Worm (Caenorhabditis elegans) whole organism, late embryonic: ENCODE results near the gene tag-151.

ENCODE experiments used
- C08G9.2 ChIP-seq: sonication (generic microtip); optimal IDR thresholded peaks from 2 replicates; lab custom pipeline; 2016; ENCODE audit warnings: mild to moderate bottlenecking, missing genetic modification characterization, moderate library complexity, missing compliant biosample characterization
- C38D4.7 ChIP-seq: fragments of 200-800 bp; sonication (Bioruptor generic); optimal IDR thresholded peaks from 2 replicates; lab custom pipeline; 2018; ENCODE audit warnings: mild to moderate bottlenecking, missing genetic modification characterization, moderate library complexity, missing compliant biosample characterization
- F13H6.1 ChIP-seq: sonication (generic microtip); optimal IDR thresholded peaks from 2 replicates; lab custom pipeline; 2016; ENCODE audit warnings: missing genetic modification characterization, missing compliant biosample characterization
- K02D7.2 ChIP-seq: sonication (generic microtip); optimal IDR thresholded peaks from 2 replicates; lab custom pipeline; 2017; ENCODE audit warnings: mild to moderate bottlenecking, missing genetic modification characterization, missing compliant biosample characterization
- ahr-1 ChIP-seq: sonication (generic microtip); optimal IDR thresholded peaks from 2 replicates; lab custom pipeline; 2016; ENCODE audit warnings: missing genetic modification characterization, missing compliant biosample characterization
- ceh-19 ChIP-seq: fragments of 200-800 bp; sonication (Bioruptor generic); optimal IDR thresholded peaks from 2 replicates; lab custom pipeline; 2018; ENCODE audit warnings: mild to moderate bottlenecking, missing genetic modification characterization, missing compliant biosample characterization
- ceh-31 ChIP-seq: sonication (generic microtip); optimal IDR thresholded peaks from 2 replicates; lab custom pipeline; 2016; ENCODE audit warnings: missing genetic modification characterization, missing compliant biosample characterization
- ceh-34 ChIP-seq: sonication (generic microtip); optimal IDR thresholded peaks from 2 replicates; lab custom pipeline; 2016; ENCODE audit warnings: mild to moderate bottlenecking, missing genetic modification characterization, missing compliant biosample characterization
- ceh-9 ChIP-seq: sonication (generic microtip); optimal IDR thresholded peaks from 2 replicates; lab custom pipeline; 2016; ENCODE audit warnings: mild to moderate bottlenecking, missing genetic modification characterization, inconsistent platforms, missing compliant biosample characterization
- dve-1 ChIP-seq: sonication (generic microtip); optimal IDR thresholded peaks from 2 replicates; lab custom pipeline; 2017; ENCODE audit warnings: antibody characterized with exemption, mild to moderate bottlenecking, missing genetic modification characterization, missing compliant biosample characterization
- elt-2 ChIP-seq: sonication (generic microtip); optimal IDR thresholded peaks from 2 replicates; lab custom pipeline; 2016; ENCODE audit warnings: missing genetic modification reagents, missing genetic modification characterization, missing compliant biosample characterization
- elt-4 ChIP-seq: sonication (generic microtip); optimal IDR thresholded peaks from 2 replicates; lab custom pipeline; 2016; ENCODE audit warnings: missing genetic modification characterization, missing compliant biosample characterization
- fax-1 ChIP-seq: sonication (generic microtip); optimal IDR thresholded peaks from 2 replicates; lab custom pipeline; 2016; ENCODE audit warnings: missing genotype, missing genetic modification characterization, missing compliant biosample characterization
- fkh-10 ChIP-seq: fragments of 150-350 bp; optimal IDR thresholded peaks from 2 replicates; lab custom pipeline; 2014; ENCODE audit warnings: missing biosample characterization, missing genetic modification reagents, missing genetic modification characterization
- gmeb-2 ChIP-seq: sonication (generic microtip); optimal IDR thresholded peaks from 2 replicates; lab custom pipeline; 2016; ENCODE audit warnings: missing genetic modification characterization, inconsistent platforms, missing compliant biosample characterization
- hlh-15 ChIP-seq: sonication (generic microtip); optimal IDR thresholded peaks from 2 replicates; lab custom pipeline; 2016; ENCODE audit warnings: missing genetic modification characterization, missing compliant biosample characterization
- hlh-6 ChIP-seq: sonication (generic microtip); optimal IDR thresholded peaks from 2 replicates; lab custom pipeline; 2016; ENCODE audit warnings: missing genotype, missing genetic modification characterization, missing compliant biosample characterization
- madf-2 ChIP-seq: sonication (generic microtip); optimal IDR thresholded peaks from 2 replicates; lab custom pipeline; 2017; ENCODE audit warnings: missing genetic modification characterization, missing compliant biosample characterization
- mec-3 ChIP-seq: sonication (generic microtip); optimal IDR thresholded peaks from 2 replicates; lab custom pipeline; 2016; ENCODE audit warnings: borderline replicate concordance, missing genetic modification characterization, missing compliant biosample characterization
- nhr-11 ChIP-seq: fragments of 150-350 bp; optimal IDR thresholded peaks from 2 replicates; lab custom pipeline; 2014; ENCODE audit warnings: missing biosample characterization, missing genetic modification characterization
- npax-4 ChIP-seq: sonication (generic microtip); optimal IDR thresholded peaks from 2 replicates; lab custom pipeline; 2016; ENCODE audit warnings: missing genetic modification characterization, missing compliant biosample characterization
- pat-9 ChIP-seq: fragments of 200-800 bp; sonication (Bioruptor generic); optimal IDR thresholded peaks from 2 replicates; lab custom pipeline; 2018; ENCODE audit warnings: mild to moderate bottlenecking, missing genetic modification characterization, moderate library complexity, missing compliant biosample characterization
- pax-1 ChIP-seq: fragments of 150-350 bp; optimal IDR thresholded peaks from 2 replicates; lab custom pipeline; 2014; ENCODE audit warnings: missing biosample characterization, missing genetic modification characterization
- pha-2 ChIP-seq: sonication (generic microtip); optimal IDR thresholded peaks from 2 replicates; lab custom pipeline; 2017; ENCODE audit warnings: mild to moderate bottlenecking, missing genetic modification characterization, missing compliant biosample characterization
- pqm-1 ChIP-seq: sonication (generic microtip); optimal IDR thresholded peaks from 2 replicates; lab custom pipeline; 2016; ENCODE audit warnings: missing genetic modification characterization, missing compliant biosample characterization
- pros-1 ChIP-seq: fragments of 150-350 bp; optimal IDR thresholded peaks from 2 replicates; lab custom pipeline; 2014; ENCODE audit warnings: missing biosample characterization, missing genetic modification reagents, missing genetic modification characterization
- rnt-1 ChIP-seq: sonication (generic microtip); optimal IDR thresholded peaks from 2 replicates; lab custom pipeline; 2016; ENCODE audit warnings: missing genetic modification characterization, missing compliant biosample characterization
- sdc-2 ChIP-seq: sonication (generic microtip); optimal IDR thresholded peaks from 2 replicates; lab custom pipeline; 2016; ENCODE audit warnings: missing genotype, missing genetic modification characterization, missing compliant biosample characterization
- syd-9 ChIP-seq: sonication (generic microtip); optimal IDR thresholded peaks from 2 replicates; lab custom pipeline; 2016; ENCODE audit warnings: mild to moderate bottlenecking, missing genetic modification characterization, moderate library complexity, missing compliant biosample characterization
- tbx-2 ChIP-seq: sonication (generic microtip); optimal IDR thresholded peaks from 2 replicates; lab custom pipeline; 2016; ENCODE audit warnings: missing genetic modification characterization, missing compliant biosample characterization
- unc-3 ChIP-seq, 2 experiments: fragments of 200-800 bp in 1 of 2; sonication (Bioruptor generic) in 1 of 2; sonication (generic microtip) in 1 of 2; conservative IDR thresholded peaks in 1 of 2; optimal IDR thresholded peaks in 1 of 2; 2 replicates each; pipeline versions ENCODE4 v1.3.6 to Lab custom; 2016 to 2022; ENCODE audit warnings: missing compliant biosample characterization in 2 of 2, missing genetic modification characterization in 2 of 2, missing genetic modification reagents in 1 of 2
- zip-5 ChIP-seq: sonication (generic microtip); optimal IDR thresholded peaks from 2 replicates; lab custom pipeline; 2016; ENCODE audit warnings: missing genetic modification characterization, missing compliant biosample characterization
- ztf-16 ChIP-seq: sonication (generic microtip); optimal IDR thresholded peaks from 2 replicates; lab custom pipeline; 2017; ENCODE audit warnings: missing genetic modification characterization, missing compliant biosample characterization

Gene tag-151

DNA sequence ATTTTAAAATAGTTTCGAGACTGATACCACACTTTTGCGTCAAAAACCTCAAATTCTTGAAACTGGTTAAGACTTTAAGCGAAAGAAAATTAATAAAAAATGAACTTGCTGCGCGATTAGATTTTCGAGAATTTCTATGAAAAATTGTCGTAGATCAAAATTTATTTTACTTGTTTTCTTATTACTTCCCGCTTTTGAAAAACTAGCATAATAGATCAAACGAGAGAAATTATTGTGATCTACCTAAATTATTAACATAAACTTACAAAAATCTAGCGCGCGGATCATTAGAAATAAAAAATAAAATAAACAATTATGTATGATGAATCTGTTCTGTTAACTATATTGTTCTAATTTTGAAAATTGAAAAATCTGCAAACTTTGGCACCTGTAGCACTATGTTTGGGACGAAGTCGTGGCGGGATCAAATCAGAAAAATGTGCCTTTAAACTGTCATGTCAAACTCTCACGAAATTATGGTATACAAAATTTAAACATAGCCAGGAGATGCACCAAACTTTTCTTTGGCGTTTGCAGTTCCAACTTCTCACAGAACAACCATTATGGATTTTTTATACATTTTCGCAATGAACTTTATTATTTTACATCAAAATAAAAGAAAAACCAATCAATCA is 16.8 kb downstream of the tag-151 start:
- TF ChIP-seq C08G9.2 (tag; lab: Kevin White, UChicago) (no peak), mec-3 (no peak), ahr-1 (tag; lab: Kevin White, UChicago) (no peak), dve-1 (tag; lab: Kevin White, UChicago) (no peak), nhr-11 (tag; lab: Kevin White, UChicago) (no peak), madf-2 (tag; lab: Kevin White, UChicago) (no peak), rnt-1 (tag; lab: Kevin White, UChicago) (no peak), ceh-34 (tag; lab: Kevin White, UChicago) (no peak), fax-1 (tag; lab: Kevin White, UChicago) (no peak), hlh-6 (tag; lab: Kevin White, UChicago) (no peak), syd-9 (tag; lab: Kevin White, UChicago) (no peak), K02D7.2 (tag; lab: Kevin White, UChicago) (no peak), pha-2 (tag; lab: Kevin White, UChicago) (no peak)

DNA sequence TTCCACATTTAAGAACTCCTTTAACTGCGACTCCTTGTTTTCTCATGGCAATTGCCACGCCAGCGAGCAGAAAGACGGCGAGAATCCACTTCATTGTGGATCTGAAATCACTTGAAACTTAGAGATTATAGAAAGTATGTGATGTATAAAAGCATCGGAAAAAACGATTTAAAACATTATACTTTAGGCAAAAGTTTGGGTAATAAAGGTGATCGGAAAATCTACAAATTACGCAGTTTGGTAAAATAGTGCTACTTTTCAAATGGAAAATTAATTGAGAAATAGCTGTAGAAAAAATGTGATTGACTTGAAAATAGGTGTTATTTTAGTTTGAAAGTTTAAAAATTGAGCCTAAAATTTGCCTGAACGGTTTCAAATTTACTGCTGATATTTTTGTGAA is 17.7 kb downstream of the tag-151 start, which contains the start of gene ttr-41:
Gene ttr-41, minus strand, starts transcription at position 101 of the 400 bp plus-strand sequence.
- TF ChIP-seq fkh-10 (GFP tag; lab: Kevin White, UChicago) (no peak), elt-4 (tag; lab: Kevin White, UChicago) (no peak), pax-1 (tag; lab: Kevin White, UChicago) (no peak), ceh-9 (tag; lab: Kevin White, UChicago) (no peak), F13H6.1 (tag; lab: Kevin White, UChicago) (no peak)

DNA sequence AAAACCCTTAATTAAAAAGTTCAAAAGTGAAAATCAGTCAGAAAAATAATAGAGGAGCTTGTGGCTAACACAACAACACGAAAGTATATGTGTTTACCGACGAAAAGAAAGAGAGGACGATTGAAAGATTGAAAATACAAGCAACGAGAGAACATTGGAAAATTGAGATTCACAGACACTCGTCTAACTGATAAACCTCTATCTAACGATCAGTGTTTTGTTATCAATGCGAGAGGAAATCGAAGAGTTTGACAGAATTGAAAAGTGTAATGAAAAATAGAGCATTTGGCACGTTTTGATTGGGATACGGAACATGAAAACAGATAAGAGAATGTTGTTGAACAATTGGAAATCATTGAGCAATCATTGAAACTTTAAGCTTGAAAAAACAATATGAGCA is 18.6 kb downstream of the tag-151 start:
- no peak for TF ChIP-seq zip-5 (tag; lab: Kevin White, UChicago)
- TF ChIP-seq elt-2 (tag; lab: Kevin White, UChicago): peak; percentile 93
- TF ChIP-seq, all 69 proteins: peak for 1

DNA sequence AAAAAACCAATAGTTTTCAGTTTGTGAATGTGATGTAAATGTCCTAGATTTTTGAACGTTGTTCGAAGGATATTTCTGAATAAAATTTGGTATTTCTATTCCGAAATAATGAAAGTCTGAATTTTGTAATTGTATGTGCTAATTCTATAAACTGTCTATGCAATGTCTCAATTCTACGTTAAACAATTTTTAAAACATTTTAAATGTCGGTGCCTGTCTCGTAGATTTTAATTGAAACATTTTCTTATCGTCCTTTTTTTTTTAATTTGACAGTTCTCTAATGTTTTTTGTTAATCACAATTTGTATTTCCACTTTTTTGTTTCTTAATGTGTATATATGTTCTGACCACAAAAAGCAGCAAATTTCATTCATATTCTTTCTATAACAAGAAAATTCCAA is 19.7 kb downstream of the tag-151 start, which contains the start of gene F41C3.7:
Gene F41C3.7, plus strand, starts transcription at position 301 of the 400 bp plus-strand sequence.
- TF ChIP-seq gmeb-2 (no peak), C38D4.7 (GFP tag; lab: Kevin White, UChicago) (no peak), elt-4 (tag; lab: Kevin White, UChicago) (no peak), pha-2 (tag; lab: Kevin White, UChicago) (no peak), npax-4 (no peak)

DNA sequence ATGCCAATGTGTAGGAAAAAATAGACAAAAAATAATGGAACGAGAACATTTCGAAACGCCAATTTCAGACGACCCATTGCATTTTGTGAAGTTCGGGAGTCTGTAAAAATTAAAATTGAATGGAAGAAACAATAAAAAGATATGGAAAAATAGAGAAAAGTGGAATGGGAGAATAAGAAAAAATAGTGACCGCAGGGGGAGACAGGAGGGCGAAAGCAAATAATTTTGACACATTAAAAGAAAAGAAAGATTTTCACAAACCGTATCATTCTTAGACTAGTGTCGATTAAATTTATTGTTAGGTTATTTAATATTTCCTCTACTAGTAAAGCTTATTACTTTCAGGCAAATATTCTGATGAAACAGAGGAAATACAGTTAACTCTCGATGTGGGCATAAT is 23.8 kb downstream of the tag-151 start, which contains the start of gene F41C3.11:
Gene F41C3.11, minus strand, starts transcription at position 101 of the 400 bp plus-strand sequence.
- TF ChIP-seq gmeb-2 (no peak), sdc-2 (tag; lab: Kevin White, UChicago) (no peak), hlh-6 (tag; lab: Kevin White, UChicago) (no peak), pat-9 (tag; lab: Kevin White, UChicago) (no peak), F13H6.1 (tag; lab: Kevin White, UChicago) (no peak), ztf-16 (tag; lab: Kevin White, UChicago) (no peak), npax-4 (no peak), madf-2 (tag; lab: Kevin White, UChicago) (no peak), pros-1 (no peak)

DNA sequence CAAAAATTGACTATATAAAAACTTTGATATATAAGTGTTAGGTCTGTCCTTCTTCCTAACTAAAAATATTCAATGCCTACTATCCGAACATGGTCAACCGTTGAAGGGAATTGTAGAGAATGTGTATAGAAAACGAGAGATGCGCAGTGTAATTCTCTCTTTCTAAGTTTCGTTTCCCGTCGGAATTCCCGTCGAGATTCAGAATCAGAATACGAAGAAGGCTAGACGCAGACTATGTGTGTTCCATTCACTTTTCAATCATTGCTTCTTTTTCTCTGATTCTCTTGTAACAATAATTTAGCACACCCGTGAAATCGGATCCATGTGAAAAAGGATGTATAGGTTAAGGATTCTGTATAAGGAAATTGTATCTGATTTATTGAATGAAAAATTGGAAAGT is 24.4 kb downstream of the tag-151 start:
- no peak for TF ChIP-seq pqm-1 (tag; lab: Kevin White, UChicago)
- TF ChIP-seq sdc-2 (tag; lab: Kevin White, UChicago): no peak
- no peak for TF ChIP-seq elt-4 (tag; lab: Kevin White, UChicago)
- TF ChIP-seq ahr-1 (tag; lab: Kevin White, UChicago): no peak
- TF ChIP-seq fax-1 (tag; lab: Kevin White, UChicago): no peak
- TF ChIP-seq ceh-31: no peak
- no peak for TF ChIP-seq C08G9.2 (tag; lab: Kevin White, UChicago)
- TF ChIP-seq ceh-9 (tag; lab: Kevin White, UChicago): no peak
- TF ChIP-seq hlh-15 (tag; lab: Kevin White, UChicago): no peak
- no peak for TF ChIP-seq ceh-19 (GFP tag; lab: Kevin White, UChicago)
- no peak for TF ChIP-seq unc-3 (GFP tag; conservative IDR thresholded peaks at IDR 0.05; lab: Robert Waterston, UW)
- TF ChIP-seq unc-3 (tag; optimal IDR thresholded peaks at IDR 0.05; lab: Kevin White, UChicago): no peak
- TF ChIP-seq tbx-2 (tag; lab: Kevin White, UChicago): no peak
- TF ChIP-seq dve-1 (tag; lab: Kevin White, UChicago): no peak
